Fruit fly (Drosophila melanogaster): ENCODE data around the gene CG3108.

- TF ChIP-seq EcR (GFP tag; optimal IDR thresholded peaks at IDR 0.05) (no peak), usp (GFP tag; optimal IDR thresholded peaks at IDR 0.05) (no peak), psq (optimal IDR thresholded peaks at IDR 0.05) (no peak), CG8478 (optimal IDR thresholded peaks at IDR 0.05) (no peak), pan (optimal IDR thresholded peaks at IDR 0.05) (no peak), Dll (optimal IDR thresholded peaks at IDR 0.05) (peak; percentile 5)
Measured at dm6 chrX:5770730-5771181, 10.7 kb downstream of the CG3108 start, which contains the start of gene CG3097.

Data from whole organism.